Fruit fly (Drosophila melanogaster) Kc167 (cell line): ENCODE data around the gene CG31279.

Source experiments
- Myc ChIP-seq: fragments of >200 bp; optimal IDR thresholded peaks from 2 replicates; lab custom pipeline; 2017; ENCODE audit warnings: missing external identifiers
- Sin3A ChIP-seq: fragments of >200 bp; optimal IDR thresholded peaks from 2 replicates; lab custom pipeline; 2018; ENCODE audit warnings: missing external identifiers
- h ChIP-seq: fragments of >200 bp; optimal IDR thresholded peaks from 3 replicates; lab custom pipeline; 2018; ENCODE audit warnings: missing external identifiers
- insv ChIP-seq: fragments of >200 bp; optimal IDR thresholded peaks from 3 replicates; lab custom pipeline; 2018; ENCODE audit warnings: missing external identifiers
- psq ChIP-seq: fragments of >200 bp; optimal IDR thresholded peaks from 2 replicates; lab custom pipeline; 2017; ENCODE audit warnings: missing external identifiers
- ttk ChIP-seq: sonication (Bioruptor generic); optimal IDR thresholded peaks from 2 replicates; lab custom pipeline; 2017; ENCODE audit warnings: missing external identifiers

Gene CG31279

dm6 chr3R:16416508-16416907, 14.0 kb upstream of the CG31279 start:
- no peak for TF ChIP-seq Sin3A (lab: Kevin White, UChicago)
- no peak for TF ChIP-seq psq (lab: Kevin White, UChicago)
- no peak for TF ChIP-seq ttk (lab: Kevin White, UChicago)
- no peak for TF ChIP-seq h
- no peak for TF ChIP-seq Myc
- TF ChIP-seq insv (lab: Kevin White, UChicago), result no peak

DNA sequence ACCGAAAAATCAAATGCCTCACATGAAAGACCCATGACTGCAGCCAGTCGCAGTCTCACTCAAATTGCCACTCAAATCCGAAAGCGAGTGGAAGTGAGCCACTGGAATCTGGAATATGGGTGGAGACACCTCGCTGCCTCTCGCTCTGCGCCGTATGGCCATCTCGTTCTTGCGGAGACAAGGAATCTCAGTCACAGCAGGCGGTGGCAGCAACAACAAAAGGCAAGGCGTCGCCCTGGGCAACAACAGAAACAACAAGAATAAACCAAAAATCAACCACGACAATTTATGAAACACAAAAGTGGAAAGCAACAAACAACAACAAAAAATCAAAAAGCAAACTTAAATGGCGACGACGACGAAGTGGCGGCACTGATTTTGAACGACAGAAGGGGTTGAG, 7.2 kb upstream of the CG31279 start:
- TF ChIP-seq h (no peak), psq (lab: Kevin White, UChicago) (no peak), Sin3A (lab: Kevin White, UChicago) (no peak), ttk (lab: Kevin White, UChicago) (no peak), Myc (no peak), insv (lab: Kevin White, UChicago) (no peak)

dm6 chr3R:16427520-16427919, 3.0 kb upstream of the CG31279 start:
- TF ChIP-seq ttk (lab: Kevin White, UChicago) (no peak), h (no peak)

- TF ChIP-seq Sin3A (lab: Kevin White, UChicago), result no peak
- no peak for TF ChIP-seq h
- TF ChIP-seq ttk (lab: Kevin White, UChicago), result no peak
- no peak for TF ChIP-seq psq (lab: Kevin White, UChicago)
- TF ChIP-seq Myc, result no peak
- TF ChIP-seq insv (lab: Kevin White, UChicago), result no peak
Measured at dm6 chr3R:16431707-16432106, 1.2 kb downstream of the CG31279 start.

DNA sequence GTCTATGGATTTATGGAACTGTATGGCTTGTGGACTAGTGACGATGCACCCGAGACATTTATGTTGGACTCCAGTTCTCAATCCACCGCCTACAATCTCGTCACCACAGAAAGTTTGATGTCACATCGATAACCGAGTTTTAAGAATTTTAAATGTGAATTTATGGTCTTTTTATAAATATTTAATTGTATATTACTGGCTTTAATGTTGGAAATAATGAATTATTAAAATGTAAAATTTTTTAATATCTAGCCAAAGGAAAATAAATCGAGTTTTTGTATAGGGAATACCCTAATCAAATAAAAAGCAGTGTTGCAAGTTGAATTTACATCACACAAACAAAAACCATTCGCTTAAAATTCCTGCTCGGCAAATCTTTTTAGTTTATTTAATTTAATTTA, 2.2 kb downstream of the CG31279 start, which contains the start of gene Fntb:
Gene Fntb, plus strand, starts transcription at position 334 of the 401 bp plus-strand sequence.
- TF ChIP-seq Myc (no peak), psq (lab: Kevin White, UChicago) (no peak), Sin3A (lab: Kevin White, UChicago) (no peak), h (no peak), ttk (lab: Kevin White, UChicago) (no peak), insv (lab: Kevin White, UChicago) (no peak)

dm6 chr3R:16434599-16434998, 4.1 kb downstream of the CG31279 start, which contains the start of gene CG14881:
Gene CG14881, plus strand, starts transcription at chr3R:16434899.
- no peak for TF ChIP-seq insv (lab: Kevin White, UChicago)
- no peak for TF ChIP-seq Myc

DNA sequence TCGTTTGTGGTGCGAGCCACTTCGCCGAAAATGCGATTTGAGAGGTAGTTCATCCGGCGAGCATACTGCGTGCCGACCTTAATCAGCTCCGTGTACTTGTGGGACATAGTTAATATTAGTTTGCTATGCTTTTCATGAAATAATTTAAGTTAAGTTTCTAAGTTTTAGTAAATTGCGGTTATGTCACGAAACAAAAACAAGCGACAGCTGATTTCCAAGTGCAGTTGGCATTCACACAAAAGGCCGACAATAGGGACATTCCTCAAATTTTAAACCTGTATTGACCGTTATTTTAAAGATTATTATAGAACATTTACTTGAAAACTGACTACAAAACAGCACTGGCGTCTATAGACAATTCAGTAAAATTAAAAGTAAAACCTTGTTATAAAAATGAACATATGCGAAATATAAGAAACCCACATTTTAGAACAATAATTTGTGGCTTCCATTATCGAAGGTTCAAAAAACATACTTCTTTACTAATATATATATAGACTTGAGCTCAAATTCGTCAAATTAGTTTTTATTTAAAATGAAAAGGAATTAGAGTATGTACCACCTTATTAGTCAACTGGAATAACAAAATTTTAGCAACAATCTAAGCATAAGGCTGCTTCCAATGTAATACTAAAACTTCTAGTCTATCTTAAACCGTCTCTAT, 6.0 kb downstream of the CG31279 start, which contains the start of gene mRpS33:
Gene mRpS33, minus strand, starts transcription at position 224 of the 664 bp plus-strand sequence.
- TF ChIP-seq h, result no peak
- no peak for TF ChIP-seq psq (lab: Kevin White, UChicago)
- no peak for TF ChIP-seq Myc
- TF ChIP-seq Sin3A (lab: Kevin White, UChicago), result no peak
- TF ChIP-seq ttk (lab: Kevin White, UChicago), result no peak
- TF ChIP-seq insv (lab: Kevin White, UChicago), result no peak

dm6 chr3R:16441367-16441923, 11.0 kb downstream of the CG31279 start, which contains the start of gene ema:
Gene ema, minus strand, starts transcription at chr3R:16441661.
- TF ChIP-seq psq (lab: Kevin White, UChicago) (no peak), h (no peak), Sin3A (lab: Kevin White, UChicago) (no peak), insv (lab: Kevin White, UChicago) (no peak), ttk (lab: Kevin White, UChicago) (no peak), Myc (no peak)

- no peak for TF ChIP-seq h
- no peak for TF ChIP-seq insv (lab: Kevin White, UChicago)
- no peak for TF ChIP-seq Myc
- TF ChIP-seq ttk (lab: Kevin White, UChicago), result no peak
- TF ChIP-seq Sin3A (lab: Kevin White, UChicago), result no peak
- TF ChIP-seq psq (lab: Kevin White, UChicago), result no peak
Measured at dm6 chr3R:16442937-16443336, 12.5 kb downstream of the CG31279 start, which contains the start of the genes Ttc1 and CG14882. Gene Ttc1, minus strand, starts transcription at chr3R:16443007. Gene CG14882, plus strand, starts transcription at chr3R:16443207.

dm6 chr3R:16446836-16447235, 16.4 kb downstream of the CG31279 start:
- TF ChIP-seq Sin3A (lab: Kevin White, UChicago) (no peak), ttk (lab: Kevin White, UChicago) (no peak), h (no peak)

dm6 chr3R:16447448-16448045, 17.1 kb downstream of the CG31279 start:
- TF ChIP-seq psq (lab: Kevin White, UChicago), result no peak
- TF ChIP-seq h, result no peak
- TF ChIP-seq Sin3A (lab: Kevin White, UChicago), result no peak
- TF ChIP-seq ttk (lab: Kevin White, UChicago), result no peak
- TF ChIP-seq Myc, result no peak
- no peak for TF ChIP-seq insv (lab: Kevin White, UChicago)

- TF ChIP-seq psq (lab: Kevin White, UChicago), result no peak
- no peak for TF ChIP-seq insv (lab: Kevin White, UChicago)
- no peak for TF ChIP-seq Myc
- TF ChIP-seq h, result no peak
- TF ChIP-seq Sin3A (lab: Kevin White, UChicago), result no peak
- TF ChIP-seq ttk (lab: Kevin White, UChicago), result no peak
Measured at dm6 chr3R:16448378-16449134, 18.1 kb downstream of the CG31279 start.
